Fruit fly (Drosophila melanogaster): ENCODE measurements around the gene CG10555.

Gene CG10555

DNA sequence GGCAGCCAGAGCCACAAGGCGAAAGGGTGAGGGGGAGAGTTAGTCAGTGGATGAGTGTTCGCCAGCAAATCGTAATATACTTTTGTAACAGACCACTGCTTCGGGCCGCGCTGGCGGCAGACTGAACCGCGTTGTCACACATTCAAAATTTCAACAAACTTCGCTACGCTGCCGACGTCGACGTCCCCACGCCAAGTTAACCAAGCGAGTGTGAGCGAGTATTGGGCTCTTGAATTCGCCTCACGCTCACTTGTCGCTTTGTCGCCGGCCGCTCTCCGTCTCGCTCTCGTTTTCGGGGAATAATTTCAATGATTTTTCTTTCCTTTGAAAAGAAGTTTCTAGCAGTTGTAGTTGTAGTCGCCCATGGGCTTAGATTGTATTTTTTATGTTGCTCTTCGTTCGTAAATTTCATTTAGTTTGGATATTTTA, 12.8 kb downstream of the CG10555 start, which contains the start of gene lawc (continued):
- TF ChIP-seq esg (GFP tag; conservative IDR thresholded peaks at IDR 0.05) (no peak), CG4328 (GFP tag; optimal IDR thresholded peaks at IDR 0.05) (peak; percentile 57), E2f2 (GFP tag; IDR thresholded peaks at IDR 0.05) (peak; percentile 44; the same call in 1 of the 2 replicates), CG34376 (GFP tag; optimal IDR thresholded peaks at IDR 0.05) (peak; percentile 85), Dll (GFP tag; IDR thresholded peaks at IDR 0.05; ENCODE audit: partially characterized antibody) (0 out of 4 replicates have a peak, but pooled peaks have one; percentile 14), HLH4C (GFP tag; IDR thresholded peaks at IDR 0.05; ENCODE audit: partially characterized antibody) (peak; percentile 13; the same call in 1 of the 3 replicates), CG2712 (tag; optimal IDR thresholded peaks at IDR 0.05) (peak; percentile 16), kni (GFP tag; optimal IDR thresholded peaks at IDR 0.05) (peak; percentile 10), CG8944 (GFP tag; optimal IDR thresholded peaks at IDR 0.05) (no peak), abd-A (tag; optimal IDR thresholded peaks at IDR 0.05) (peak; percentile 77), sim (GFP tag; IDR thresholded peaks at IDR 0.05) (peak; percentile 67; the same call in 1 of the 2 replicates), dan (GFP tag; IDR thresholded peaks at IDR 0.05) (no peak), CG7745 (tag; optimal IDR thresholded peaks at IDR 0.05) (no peak), Neu2 (GFP tag; optimal IDR thresholded peaks at IDR 0.05; ENCODE audit: borderline replicate concordance) (no peak), CG1233 (GFP tag; optimal IDR thresholded peaks at IDR 0.05) (no peak), Chrac-16 (GFP tag; optimal IDR thresholded peaks at IDR 0.05) (no peak), CG2199 (GFP tag; IDR thresholded peaks at IDR 0.05) (no peak), bbx (GFP tag; IDR thresholded peaks at IDR 0.05; ENCODE audit: partially characterized antibody) (peak; percentile 40; the same call in 1 of the 2 replicates), cad (GFP tag; optimal IDR thresholded peaks at IDR 0.05) (no peak), gsb (GFP tag; IDR thresholded peaks at IDR 0.05) (peak; percentile 53), Ssrp (tag; optimal IDR thresholded peaks at IDR 0.05) (no peak), sens (GFP tag) (peak; percentile 53)

DNA sequence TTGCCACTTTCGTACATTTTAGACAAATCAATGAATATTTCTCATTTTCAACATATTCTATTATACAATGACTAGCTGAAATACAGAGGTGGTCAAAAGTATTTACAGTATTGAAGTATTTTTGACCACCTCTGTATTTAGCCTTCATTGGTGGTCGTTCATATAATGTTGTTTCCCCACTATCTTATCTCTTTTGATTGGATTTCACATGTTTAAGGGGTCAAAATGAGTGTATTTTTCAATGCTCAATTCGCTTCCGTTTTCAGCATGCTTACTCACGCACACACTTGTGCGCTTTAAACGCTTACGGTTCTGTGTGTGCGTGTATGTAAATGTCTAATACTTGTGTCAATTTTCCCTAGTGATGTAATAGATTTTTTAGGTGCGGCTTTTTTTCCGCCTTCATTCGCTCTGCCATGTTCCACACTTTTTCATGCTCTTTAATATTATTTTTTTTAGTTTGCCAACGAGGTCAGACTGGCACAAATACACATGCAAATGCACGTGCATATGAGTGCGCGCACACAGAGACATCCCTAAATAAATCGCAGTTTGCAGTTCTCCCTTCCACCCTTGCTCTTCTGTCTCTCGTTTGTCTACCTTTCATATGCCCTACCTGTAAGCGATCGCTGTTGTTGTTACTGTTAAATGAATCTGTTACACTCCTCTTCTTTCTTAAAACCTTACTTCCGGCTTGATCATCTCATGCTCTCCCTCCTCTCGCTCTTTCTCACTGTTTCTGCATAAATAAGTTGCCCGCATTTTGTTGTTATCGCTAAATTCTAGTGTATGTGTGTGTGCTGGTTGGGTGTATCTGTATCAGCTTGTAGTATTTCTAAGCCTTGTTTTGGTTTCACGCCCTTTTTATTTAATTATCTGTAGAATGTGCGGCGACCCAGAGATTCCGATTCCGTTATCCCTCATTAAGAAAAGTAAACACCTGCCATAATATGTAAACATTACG, 13.7 kb downstream of the CG10555 start:
- TF ChIP-seq CG31365 (tag; optimal IDR thresholded peaks at IDR 0.05) (no peak), maf-S (GFP tag; optimal IDR thresholded peaks at IDR 0.05) (no peak), ems (GFP tag; optimal IDR thresholded peaks at IDR 0.05) (no peak), GATAe (GFP tag; conservative IDR thresholded peaks at IDR 0.05) (no peak), D19A (tag; optimal IDR thresholded peaks at IDR 0.05) (no peak), CG4424 (GFP tag; optimal IDR thresholded peaks at IDR 0.05) (no peak), cad (GFP tag; optimal IDR thresholded peaks at IDR 0.05) (no peak), insv (GFP tag; optimal IDR thresholded peaks at IDR 0.05) (no peak), sr (GFP tag; IDR thresholded peaks at IDR 0.05) (no peak), Fer2 (tag; optimal IDR thresholded peaks at IDR 0.05) (no peak), nom (GFP tag; optimal IDR thresholded peaks at IDR 0.05) (peak; percentile 22), CG13424 (tag; optimal IDR thresholded peaks at IDR 0.05) (no peak), CG10209 (GFP tag; optimal IDR thresholded peaks at IDR 0.05) (peak; percentile 1), Tbp (GFP tag; optimal IDR thresholded peaks at IDR 0.05) (no peak), seq (GFP tag; IDR thresholded peaks at IDR 0.05) (no peak), ATbp (GFP tag; optimal IDR thresholded peaks at IDR 0.05) (peak; percentile 3), gro (GFP tag; optimal IDR thresholded peaks at IDR 0.05) (no peak), Med (GFP tag) (peak; percentile 52), ttk (GFP tag; IDR thresholded peaks at IDR 0.05) (no peak), CG14710 (tag; optimal IDR thresholded peaks at IDR 0.05) (no peak), CG5180 (GFP tag; optimal IDR thresholded peaks at IDR 0.05) (no peak), Hmr (GFP tag; optimal IDR thresholded peaks at IDR 0.05) (peak; percentile 4), HmgZ (tag; optimal IDR thresholded peaks at IDR 0.05) (peak; percentile 11), CG17359 (tag; optimal IDR thresholded peaks at IDR 0.05) (no peak), CG17802 (tag; optimal IDR thresholded peaks at IDR 0.05) (no peak), CG15514 (GFP tag; optimal IDR thresholded peaks at IDR 0.05) (no peak), yki (optimal IDR thresholded peaks at IDR 0.05) (no peak)
